Worm (Caenorhabditis elegans) whole organism, L1 larva: ENCODE data around the gene F46H5.7.

Experiments
- ama-1 ChIP-seq: fragments of 150-350 bp; optimal IDR thresholded peaks from 2 replicates; lab custom pipeline; 2014
- dsc-1 ChIP-seq: sonication (generic microtip); optimal IDR thresholded peaks from 2 replicates; lab custom pipeline; 2016; ENCODE audit warnings: mild to moderate bottlenecking, missing genetic modification characterization, missing compliant biosample characterization
- elt-2 ChIP-seq: sonication (generic microtip); optimal IDR thresholded peaks from 2 replicates; lab custom pipeline; 2016; ENCODE audit warnings: missing genetic modification characterization, mild to moderate bottlenecking, inconsistent platforms, missing compliant biosample characterization, missing genetic modification reagents
- fkh-8 ChIP-seq: sonication (generic microtip); optimal IDR thresholded peaks from 2 replicates; lab custom pipeline; 2016; ENCODE audit warnings: mild to moderate bottlenecking, missing genetic modification characterization, missing compliant biosample characterization
- hlh-4 ChIP-seq: sonication (generic microtip); optimal IDR thresholded peaks from 2 replicates; lab custom pipeline; 2016; ENCODE audit warnings: mild to moderate bottlenecking, missing genetic modification characterization, missing compliant biosample characterization
- hpl-2 ChIP-seq: fragments of 150-350 bp; optimal IDR thresholded peaks from 2 replicates; lab custom pipeline; 2014; ENCODE audit warnings: missing biosample characterization, missing genetic modification reagents, missing genetic modification characterization
- nhr-11 ChIP-seq: fragments of 150-350 bp; optimal IDR thresholded peaks from 2 replicates; lab custom pipeline; 2014; ENCODE audit warnings: missing biosample characterization, missing genetic modification characterization
- skn-1 ChIP-seq: fragments of 150-350 bp; optimal IDR thresholded peaks from 2 replicates; lab custom pipeline; 2014; ENCODE audit warnings: missing biosample characterization, missing genetic modification characterization
- tbx-2 ChIP-seq: sonication (generic microtip); optimal IDR thresholded peaks from 2 replicates; lab custom pipeline; 2016; ENCODE audit warnings: missing genetic modification characterization, missing compliant biosample characterization
- unc-130 ChIP-seq: fragments of 150-350 bp; optimal IDR thresholded peaks from 2 replicates; lab custom pipeline; 2017; ENCODE audit warnings: missing biosample characterization, missing genetic modification characterization, inconsistent platforms
- unc-62 ChIP-seq: fragments of 150-350 bp; optimal IDR thresholded peaks from 2 replicates; lab custom pipeline; 2014; ENCODE audit warnings: missing biosample characterization, missing genetic modification reagents, missing genetic modification characterization

ce11 chrX:7199831-7200414, 42.9 kb downstream of the F46H5.7 start, which contains the start of gene C55B6.1:
- TF ChIP-seq unc-62 (GFP tag; lab: Kevin White, UChicago) (no peak), ama-1 (no peak), nhr-11 (tag; lab: Kevin White, UChicago) (no peak), fkh-8 (tag; lab: Kevin White, UChicago) (no peak), dsc-1 (tag; lab: Kevin White, UChicago) (no peak), tbx-2 (no peak), hlh-4 (tag; lab: Kevin White, UChicago) (no peak), elt-2 (tag; lab: Kevin White, UChicago) (no peak), skn-1 (tag; lab: Kevin White, UChicago) (no peak), unc-130 (tag; lab: Kevin White, UChicago) (no peak), hpl-2 (GFP tag; lab: Kevin White, UChicago) (no peak)
